Fruit fly (Drosophila melanogaster) whole organism, prepupa: ENCODE measurements around the gene ClpP.

Experiments
- Blimp-1 ChIP-seq: fragments of 200-800 bp; sonication (Bioruptor generic); optimal IDR thresholded peaks from 3 replicates; lab custom pipeline; 2017; ENCODE audit warnings: missing biosample characterization, missing genetic modification characterization, mild to moderate bottlenecking, moderate library complexity, missing genetic modification reagents
- CG10669 ChIP-seq: fragments of 200-800 bp; sonication (Bioruptor generic); optimal IDR thresholded peaks from 3 replicates; lab custom pipeline; 2018; ENCODE audit warnings: missing biosample characterization, mild to moderate bottlenecking, missing genetic modification characterization, moderate library complexity
- CG11294 ChIP-seq: fragments of 200-800 bp; sonication (Bioruptor generic); IDR thresholded peaks from 2 replicates; pipeline ENCODE4 v1.3.6; 2022; ENCODE audit warnings: missing biosample characterization, missing genetic modification characterization
- CG15336 ChIP-seq: fragments of 200-800 bp; sonication (Bioruptor generic); IDR thresholded peaks from 2 replicates; pipeline ENCODE4 v1.3.6; 2022; ENCODE audit warnings: missing biosample characterization, missing genetic modification characterization
- CG1621 ChIP-seq: fragments of 200-800 bp; sonication (Bioruptor generic); optimal IDR thresholded peaks from 3 replicates; lab custom pipeline; 2018; ENCODE audit warnings: missing biosample characterization, mild to moderate bottlenecking, missing genetic modification characterization
- CG16779 ChIP-seq: fragments of 200-800 bp; sonication (Bioruptor generic); optimal IDR thresholded peaks from 3 replicates; lab custom pipeline; 2017; ENCODE audit warnings: missing biosample characterization, mild to moderate bottlenecking, missing genetic modification characterization
- CG3032 ChIP-seq: fragments of 200-800 bp; optimal IDR thresholded peaks from 2 replicates; lab custom pipeline; 2019; ENCODE audit warnings: missing biosample characterization, mild to moderate bottlenecking, missing genetic modification characterization, moderate library complexity
- CG31627 ChIP-seq: fragments of 200-800 bp; sonication (Bioruptor generic); optimal IDR thresholded peaks from 3 replicates; lab custom pipeline; 2016; ENCODE audit warnings: missing biosample characterization, missing genetic modification characterization
- CG34406 ChIP-seq: fragments of 200-800 bp; sonication (Bioruptor generic); optimal IDR thresholded peaks from 3 replicates; lab custom pipeline; 2016; ENCODE audit warnings: missing biosample characterization, missing genetic modification characterization
- CG3919 ChIP-seq: fragments of 200-800 bp; sonication (Bioruptor generic); optimal IDR thresholded peaks from 3 replicates; lab custom pipeline; 2016; ENCODE audit warnings: missing biosample characterization, missing genetic modification characterization
- CG6276 ChIP-seq: fragments of 200-800 bp; sonication (Bioruptor generic); optimal IDR thresholded peaks from 2 replicates; lab custom pipeline; 2017; ENCODE audit warnings: missing biosample characterization, mild to moderate bottlenecking, missing genetic modification characterization
- CG6808 ChIP-seq: fragments of 200-800 bp; sonication (Bioruptor generic); optimal IDR thresholded peaks from 3 replicates; lab custom pipeline; 2017; ENCODE audit warnings: missing biosample characterization, missing genetic modification characterization, mild to moderate bottlenecking, moderate library complexity, missing genetic modification reagents
- CG6854 ChIP-seq: fragments of 200-800 bp; sonication (Bioruptor generic); optimal IDR thresholded peaks from 2 replicates; lab custom pipeline; 2017; ENCODE audit warnings: missing biosample characterization, mild to moderate bottlenecking, missing genetic modification characterization
- CG7368 ChIP-seq: fragments of 200-800 bp; sonication (Bioruptor generic); optimal IDR thresholded peaks from 3 replicates; lab custom pipeline; 2016; ENCODE audit warnings: missing biosample characterization, missing genetic modification characterization
- CG8119 ChIP-seq: fragments of 200-800 bp; sonication (Bioruptor generic); IDR thresholded peaks from 3 replicates; pipeline ENCODE4 v1.3.6; 2022; ENCODE audit warnings: missing biosample characterization, missing genetic modification characterization
- Eip78C ChIP-seq: fragments of 200-800 bp; sonication (Bioruptor generic); peaks from one replicate; lab custom pipeline; 2016; ENCODE audit warnings: missing biosample characterization, missing genetic modification characterization
- Eip93F ChIP-seq: fragments of 200-800 bp; sonication (Bioruptor generic); optimal IDR thresholded peaks from 2 replicates; lab custom pipeline; 2016; ENCODE audit warnings: missing biosample characterization, mild to moderate bottlenecking, missing genetic modification characterization
- Gug ChIP-seq: fragments of 200-800 bp; sonication (Bioruptor generic); IDR thresholded peaks from 2 replicates; pipeline ENCODE4 v1.3.6; 2022; ENCODE audit warnings: missing biosample characterization, missing genetic modification characterization
- Hr38 ChIP-seq: sonication (Bioruptor generic); optimal IDR thresholded peaks from 2 replicates; lab custom pipeline; 2016; ENCODE audit warnings: missing biosample characterization, missing genetic modification characterization
- Lpt ChIP-seq: fragments of 200-800 bp; sonication (Bioruptor generic); optimal IDR thresholded peaks from 3 replicates; lab custom pipeline; 2016; ENCODE audit warnings: missing biosample characterization, missing genetic modification characterization
- OdsH ChIP-seq: fragments of 200-800 bp; sonication (Bioruptor generic); optimal IDR thresholded peaks from 3 replicates; lab custom pipeline; 2016; ENCODE audit warnings: missing biosample characterization, missing genetic modification characterization
- Sox102F ChIP-seq: fragments of 200-800 bp; sonication (Bioruptor generic); optimal IDR thresholded peaks from 2 replicates; lab custom pipeline; 2016; ENCODE audit warnings: missing biosample characterization, mild to moderate bottlenecking, missing genetic modification characterization
- Sox14 ChIP-seq: fragments of 200-800 bp; sonication (Bioruptor generic); optimal IDR thresholded peaks from 3 replicates; lab custom pipeline; 2016; ENCODE audit warnings: missing biosample characterization, missing genetic modification characterization
- Sox15 ChIP-seq: fragments of 200-800 bp; sonication (Bioruptor generic); optimal IDR thresholded peaks from 3 replicates; lab custom pipeline; 2016; ENCODE audit warnings: missing biosample characterization, missing genetic modification characterization
- achi ChIP-seq: fragments of 200-800 bp; sonication (Bioruptor generic); optimal IDR thresholded peaks from 3 replicates; lab custom pipeline; 2016; ENCODE audit warnings: missing biosample characterization, missing genetic modification characterization
- acj6 ChIP-seq: fragments of 200-800 bp; sonication (Bioruptor generic); optimal IDR thresholded peaks from 3 replicates; lab custom pipeline; 2016; ENCODE audit warnings: missing biosample characterization, missing genetic modification characterization
- cyc ChIP-seq: fragments of 200-800 bp; sonication (Bioruptor generic); optimal IDR thresholded peaks from 3 replicates; lab custom pipeline; 2016; ENCODE audit warnings: missing biosample characterization, missing genetic modification characterization
- eg ChIP-seq: fragments of 200-800 bp; sonication (Bioruptor generic); IDR thresholded peaks from 3 replicates; pipeline ENCODE4 v1.3.6; 2022; ENCODE audit warnings: missing biosample characterization, missing genetic modification characterization
- esn ChIP-seq: fragments of 200-800 bp; sonication (Bioruptor generic); optimal IDR thresholded peaks from 2 replicates; lab custom pipeline; 2016; ENCODE audit warnings: missing biosample characterization, mild to moderate bottlenecking, missing genetic modification characterization, moderate library complexity
- fkh ChIP-seq: fragments of 200-800 bp; sonication (Bioruptor generic); optimal IDR thresholded peaks from 3 replicates; lab custom pipeline; 2017; ENCODE audit warnings: missing biosample characterization, mild to moderate bottlenecking, missing genetic modification characterization, moderate library complexity
- lz ChIP-seq: fragments of 200-800 bp; sonication (Bioruptor generic); optimal IDR thresholded peaks from 3 replicates; lab custom pipeline; 2016; ENCODE audit warnings: missing biosample characterization, missing genetic modification characterization
- pdm3 ChIP-seq: fragments of 200-800 bp; sonication (Bioruptor generic); optimal IDR thresholded peaks from 3 replicates; lab custom pipeline; 2016; ENCODE audit warnings: missing biosample characterization, missing genetic modification characterization
- salr ChIP-seq, 2 experiments: fragments of 200-800 bp; sonication (Bioruptor generic); optimal IDR thresholded peaks; 3 replicates each; lab custom pipeline; 2016 to 2018; ENCODE audit warnings: missing biosample characterization in 2 of 2, missing genetic modification characterization in 2 of 2, mild to moderate bottlenecking in 1 of 2
- spab ChIP-seq: fragments of 200-800 bp; sonication (Bioruptor generic); optimal IDR thresholded peaks from 2 replicates; lab custom pipeline; 2017; ENCODE audit warnings: missing biosample characterization, mild to moderate bottlenecking, missing genetic modification characterization, missing genetic modification reagents
- ss ChIP-seq, 2 experiments: fragments of 200-800 bp; sonication (Bioruptor generic); optimal IDR thresholded peaks; 2 replicates in 1 of 2; 3 replicates in 1 of 2; lab custom pipeline; 2017 to 2018; ENCODE audit warnings: mild to moderate bottlenecking in 2 of 2, missing biosample characterization in 2 of 2, missing genetic modification characterization in 2 of 2, moderate library complexity in 1 of 2
- topi ChIP-seq: fragments of 200-800 bp; sonication (Bioruptor generic); optimal IDR thresholded peaks from 3 replicates; lab custom pipeline; 2016; ENCODE audit warnings: missing biosample characterization, missing genetic modification characterization
- vri ChIP-seq: fragments of 200-800 bp; sonication (Bioruptor generic); optimal IDR thresholded peaks from 3 replicates; lab custom pipeline; 2016; ENCODE audit warnings: missing biosample characterization, mild to moderate bottlenecking, missing genetic modification characterization

Gene ClpP

DNA sequence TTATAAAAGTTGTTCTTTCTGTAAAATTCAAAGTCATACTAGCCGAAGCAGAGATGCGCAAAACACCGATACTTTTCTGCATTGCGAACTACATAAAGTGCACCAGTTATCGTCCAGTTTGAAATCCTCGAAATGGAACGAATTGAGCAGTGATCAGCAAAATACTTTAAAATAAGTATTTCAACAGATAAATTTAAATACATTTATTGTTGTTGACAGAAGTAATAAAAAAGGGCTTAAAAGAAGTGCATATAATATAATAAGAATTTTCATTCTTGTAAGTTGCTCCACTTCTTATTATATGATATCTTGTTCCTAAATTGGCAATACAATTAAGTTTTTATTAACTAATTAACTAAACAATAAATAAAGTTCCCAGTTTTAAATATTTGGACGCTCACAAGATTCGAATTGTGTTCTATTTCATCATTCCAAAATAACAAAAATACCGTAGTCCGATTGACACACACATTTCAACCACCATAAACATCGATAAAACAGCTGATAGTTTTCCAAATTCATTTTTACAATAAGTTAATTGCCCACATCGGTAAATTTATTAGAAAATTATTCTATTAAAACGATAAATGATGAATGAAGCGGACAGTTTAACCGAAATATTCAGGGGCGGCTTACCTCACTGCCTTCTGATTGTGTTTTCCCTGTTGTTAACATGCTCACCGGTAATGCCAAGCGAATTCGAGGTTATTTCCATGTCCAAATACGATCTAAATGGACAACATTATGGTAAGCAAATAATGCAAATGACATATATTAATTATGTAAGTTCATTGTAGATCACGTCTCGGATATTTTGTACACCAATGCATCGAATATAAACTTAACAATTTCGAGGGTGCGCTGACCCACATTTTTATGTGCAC lies 42.0 kb upstream of the ClpP start, which contains the start of the genes Usp14 and CG4972:
Gene Usp14 (minus strand): TSS at position 70 of the 884 bp plus-strand sequence.
Gene CG4972 (plus strand): TSS at position 466 of the 884 bp plus-strand sequence.
- TF ChIP-seq Sox14 (GFP tag; lab: Kevin White, UChicago) (peak; percentile 21), cyc (GFP tag; lab: Kevin White, UChicago) (peak; percentile 22), CG3032 (peak; percentile 34), CG8119 (GFP tag; lab: Robert Waterston, UW) (no peak), fkh (peak; percentile 25), Gug (no peak), esn (GFP tag; lab: Kevin White, UChicago) (peak; percentile 6), topi (GFP tag; lab: Kevin White, UChicago) (peak; percentile 26)
- TF ChIP-seq, all 60 proteins: peak for 6

DNA sequence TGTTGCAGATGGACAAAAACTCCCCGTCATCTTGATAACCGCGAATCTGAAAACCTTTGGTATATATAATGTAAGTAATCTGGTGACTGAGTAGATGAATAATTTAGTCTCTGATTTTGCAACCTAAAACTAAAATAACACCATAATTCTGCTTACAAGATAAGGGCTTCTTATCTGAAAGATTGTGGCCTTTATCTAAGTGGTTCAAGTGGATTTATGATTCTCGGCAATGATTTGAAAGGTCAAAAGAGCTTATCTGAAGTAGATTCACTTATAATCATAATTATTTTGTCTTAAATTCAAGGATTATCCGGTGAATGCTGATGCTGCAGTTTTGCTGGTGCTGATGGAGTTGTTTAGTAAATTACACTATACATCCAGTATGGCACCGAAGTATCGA lies 40.7 kb upstream of the ClpP start:
- no peak for TF ChIP-seq spab (GFP tag; lab: Kevin White, UChicago)
- TF ChIP-seq CG15336 (GFP tag; lab: Robert Waterston, UW): no peak
- no peak for TF ChIP-seq CG8119 (GFP tag; lab: Robert Waterston, UW)
- TF ChIP-seq CG31627 (GFP tag; lab: Kevin White, UChicago): no peak
- TF ChIP-seq Lpt (GFP tag; lab: Kevin White, UChicago): no peak
- TF ChIP-seq CG10669 (GFP tag; lab: Kevin White, UChicago): no peak
- no peak for TF ChIP-seq eg
- TF ChIP-seq Sox102F (GFP tag; lab: Kevin White, UChicago): no peak
- TF ChIP-seq Sox14 (GFP tag; lab: Kevin White, UChicago): no peak
- no peak for TF ChIP-seq CG6854 (GFP tag; lab: Kevin White, UChicago)
- no peak for TF ChIP-seq Hr38 (GFP tag; lab: Kevin White, UChicago)
- no peak for TF ChIP-seq CG3919
- no peak for TF ChIP-seq CG16779 (tag; lab: Kevin White, UChicago)
- TF ChIP-seq salr (GFP tag; optimal IDR thresholded peaks at IDR 0.05; lab: Kevin White, UChicago): no peak
- no peak for TF ChIP-seq achi (GFP tag; lab: Kevin White, UChicago)

- TF ChIP-seq vri: peak; percentile 94
- TF ChIP-seq OdsH (GFP tag; lab: Kevin White, UChicago): no peak
- peak; percentile 27 for TF ChIP-seq Eip93F
Observed at dm6 chr2L:10320174-10320775, 36.3 kb upstream of the ClpP start.

DNA sequence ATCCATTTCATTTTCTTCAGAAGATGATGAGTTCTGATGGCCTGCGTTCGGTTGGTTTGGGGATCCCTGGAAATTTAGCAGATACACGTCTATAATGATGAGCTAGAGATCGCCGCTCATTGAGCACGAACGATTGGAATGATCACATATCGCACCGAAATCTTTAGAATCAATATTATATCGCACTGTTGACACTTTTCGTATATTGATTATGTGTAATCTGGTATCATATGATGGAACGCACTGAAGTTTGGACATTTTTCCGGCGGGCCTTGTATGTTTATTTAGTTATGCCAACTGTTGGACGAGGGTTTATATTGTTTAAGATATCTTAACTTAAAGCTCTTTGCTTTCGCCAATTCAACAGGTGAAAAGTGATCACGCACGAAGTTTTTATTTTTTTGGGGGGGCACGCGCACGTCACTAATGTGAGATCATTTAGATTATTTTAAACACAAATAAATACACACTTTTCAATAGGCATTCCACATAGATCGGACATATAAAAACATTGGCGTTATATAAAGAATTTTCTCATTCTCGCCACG lies 35.5 kb upstream of the ClpP start:
- TF ChIP-seq cyc (GFP tag; lab: Kevin White, UChicago) (peak; percentile 9), Lpt (GFP tag; lab: Kevin White, UChicago) (no peak), Eip78C (GFP tag; lab: Kevin White, UChicago) (peak; percentile 71), fkh (peak; percentile 85)

DNA sequence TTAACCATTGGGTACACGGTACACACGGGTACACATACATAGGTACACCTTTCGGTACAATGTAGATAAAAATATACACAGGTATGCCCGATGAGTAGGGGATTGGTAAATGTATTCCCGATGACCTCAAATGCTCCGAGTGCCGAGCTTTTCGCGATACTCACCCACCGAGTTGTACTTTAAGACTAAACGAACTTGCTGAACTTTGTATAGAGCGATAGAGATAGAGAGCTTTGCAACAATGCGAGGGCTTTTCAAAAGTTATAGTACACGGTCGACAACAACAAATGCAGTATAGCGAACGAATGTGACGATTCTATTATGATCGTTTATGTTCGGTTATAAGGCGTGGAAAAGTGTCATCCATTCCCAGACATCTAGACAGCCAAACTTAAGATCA lies 35.0 kb upstream of the ClpP start:
- TF ChIP-seq ss (GFP tag; optimal IDR thresholded peaks at IDR 0.05; lab: Kevin White, UChicago): no peak
- no peak for TF ChIP-seq CG10669 (GFP tag; lab: Kevin White, UChicago)
- peak; percentile 2 for TF ChIP-seq Eip93F
- no peak for TF ChIP-seq Sox15 (GFP tag; lab: Kevin White, UChicago)
- TF ChIP-seq CG6808: no peak
- no peak for TF ChIP-seq CG34406 (GFP tag; lab: Kevin White, UChicago)
- TF ChIP-seq CG3919: no peak
- TF ChIP-seq Lpt (GFP tag; lab: Kevin White, UChicago): no peak
- TF ChIP-seq CG15336 (GFP tag; lab: Robert Waterston, UW): peak; percentile 33; the same call in 1 of the 2 replicates
- peak; percentile 69 for TF ChIP-seq Eip78C (GFP tag; lab: Kevin White, UChicago)
- no peak for TF ChIP-seq acj6 (GFP tag; lab: Kevin White, UChicago)
- no peak for TF ChIP-seq Gug
- TF ChIP-seq OdsH (GFP tag; lab: Kevin White, UChicago): no peak
- no peak for TF ChIP-seq pdm3 (GFP tag; lab: Kevin White, UChicago)
- no peak for TF ChIP-seq Blimp-1 (GFP tag; lab: Kevin White, UChicago)
- TF ChIP-seq cyc (GFP tag; lab: Kevin White, UChicago): no peak
- TF ChIP-seq CG8119 (GFP tag; lab: Robert Waterston, UW): no peak; the same call in 2 of the 3 replicates
- TF ChIP-seq CG6276 (GFP tag; lab: Kevin White, UChicago): no peak
- no peak for TF ChIP-seq lz
- no peak for TF ChIP-seq CG1621 (tag; lab: Kevin White, UChicago)
- TF ChIP-seq CG7368 (GFP tag; lab: Kevin White, UChicago): no peak
- TF ChIP-seq vri: peak; percentile 15
- no peak for TF ChIP-seq Sox14 (GFP tag; lab: Kevin White, UChicago)
- TF ChIP-seq CG16779 (tag; lab: Kevin White, UChicago): no peak
- TF ChIP-seq esn (GFP tag; lab: Kevin White, UChicago): no peak
- TF ChIP-seq spab (GFP tag; lab: Kevin White, UChicago): no peak
- TF ChIP-seq CG11294 (GFP tag; lab: Robert Waterston, UW): no peak
